Worm (Caenorhabditis elegans) whole organism, mixed stage, embryonic: ENCODE data around the gene C25F9.12.

Source experiments
- elt-3 ChIP-seq: fragments of 150-350 bp; optimal IDR thresholded peaks from 2 replicates; lab custom pipeline; 2014; ENCODE audit warnings: missing biosample characterization, missing genetic modification characterization
- mls-2 ChIP-seq: sonication (generic microtip); optimal IDR thresholded peaks from 2 replicates; lab custom pipeline; 2016; ENCODE audit warnings: mild to moderate bottlenecking, missing genetic modification characterization, moderate library complexity, missing compliant biosample characterization

DNA sequence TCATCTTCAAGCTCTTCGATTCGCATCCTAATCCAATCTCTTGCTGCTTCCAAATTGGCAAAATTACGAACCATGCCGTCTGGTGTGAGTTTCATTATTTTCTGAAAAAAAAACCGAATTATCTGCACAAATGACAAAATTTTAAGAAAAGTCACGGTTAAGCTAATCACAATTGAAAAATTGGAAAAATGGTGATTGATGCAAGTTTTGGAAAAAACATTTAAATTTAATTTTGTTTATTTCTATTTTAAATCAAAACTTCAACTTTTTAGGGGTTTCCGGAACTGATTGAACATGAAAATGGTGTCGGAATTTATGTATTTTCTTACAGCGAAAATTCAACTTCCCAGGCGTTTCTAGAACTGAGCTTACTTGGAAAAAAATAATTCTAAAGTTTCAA is at the start of gene C25F9.12:
- no peak for TF ChIP-seq elt-3 (tag; lab: Kevin White, UChicago)
- TF ChIP-seq mls-2 (tag; lab: Kevin White, UChicago): no peak
